Worm (Caenorhabditis elegans) whole organism, L3 larva: ENCODE data around the gene pks-1.

Source experiments
- R02D3.7 ChIP-seq: fragments of 150-350 bp; optimal IDR thresholded peaks from 2 replicates; lab custom pipeline; 2014; ENCODE audit warnings: missing biosample characterization, missing genetic modification characterization
- ZK546.5 ChIP-seq: sonication (generic microtip); optimal IDR thresholded peaks from 2 replicates; lab custom pipeline; 2017; ENCODE audit warnings: missing biosample characterization, missing genetic modification characterization
- aly-2 ChIP-seq: fragments of 150-350 bp; optimal IDR thresholded peaks from 2 replicates; lab custom pipeline; 2014; ENCODE audit warnings: missing biosample characterization, missing genetic modification characterization
- ama-1 ChIP-seq: fragments of 150-350 bp; optimal IDR thresholded peaks from 2 replicates; lab custom pipeline; 2018
- ceh-16 ChIP-seq: sonication (generic microtip); optimal IDR thresholded peaks from 2 replicates; lab custom pipeline; 2017; ENCODE audit warnings: missing biosample characterization, missing genetic modification characterization
- ceh-28 ChIP-seq: fragments of 150-350 bp; optimal IDR thresholded peaks from 2 replicates; lab custom pipeline; 2014; ENCODE audit warnings: missing biosample characterization, missing genetic modification reagents, missing genetic modification characterization
- ceh-82 ChIP-seq: fragments of 150-350 bp; optimal IDR thresholded peaks from 2 replicates; lab custom pipeline; 2014; ENCODE audit warnings: missing biosample characterization, missing genetic modification characterization
- elt-1 ChIP-seq: fragments of 150-350 bp; optimal IDR thresholded peaks from 2 replicates; lab custom pipeline; 2014; ENCODE audit warnings: missing biosample characterization, missing genetic modification characterization
- elt-2 ChIP-seq: sonication (generic microtip); optimal IDR thresholded peaks from 2 replicates; lab custom pipeline; 2016; ENCODE audit warnings: missing genetic modification reagents, mild to moderate bottlenecking, missing genetic modification characterization, missing compliant biosample characterization
- elt-3 ChIP-seq, 3 experiments: fragments of 150-350 bp in 1 of 3; sonication (generic microtip) in 2 of 3; optimal IDR thresholded peaks; 2 replicates in 2 of 3; 4 replicates in 1 of 3; lab custom pipeline; 2014 to 2017; ENCODE audit warnings: missing biosample characterization in 3 of 3, missing genetic modification characterization in 3 of 3
- eor-1 ChIP-seq, 2 experiments: fragments of 150-350 bp; optimal IDR thresholded peaks; 2 replicates each; lab custom pipeline; 2014 to 2018; ENCODE audit warnings: missing biosample characterization in 2 of 2, missing genetic modification characterization in 2 of 2
- fkh-10 ChIP-seq: sonication (generic microtip); optimal IDR thresholded peaks from 2 replicates; lab custom pipeline; 2017; ENCODE audit warnings: missing biosample characterization, missing genetic modification reagents, missing genetic modification characterization
- fkh-2 ChIP-seq: fragments of 150-350 bp; optimal IDR thresholded peaks from 2 replicates; lab custom pipeline; 2014; ENCODE audit warnings: missing biosample characterization, missing genetic modification reagents, missing genetic modification characterization
- fos-1 ChIP-seq: fragments of 150-350 bp; optimal IDR thresholded peaks from 2 replicates; lab custom pipeline; 2014; ENCODE audit warnings: missing biosample characterization, missing genetic modification characterization
- lin-39 ChIP-seq: fragments of 150-350 bp; optimal IDR thresholded peaks from 2 replicates; lab custom pipeline; 2018; ENCODE audit warnings: missing biosample characterization, missing genetic modification reagents, missing genetic modification characterization
- lsy-12 ChIP-seq: sonication (generic microtip); optimal IDR thresholded peaks from 2 replicates; lab custom pipeline; 2016; ENCODE audit warnings: mild to moderate bottlenecking, missing genetic modification characterization, missing compliant biosample characterization
- nfya-1 ChIP-seq: sonication (generic microtip); optimal IDR thresholded peaks from 2 replicates; lab custom pipeline; 2017; ENCODE audit warnings: missing genetic modification characterization, mild to moderate bottlenecking, missing compliant biosample characterization, antibody characterized with exemption, moderate library complexity; ENCODE audit not compliant: insufficient read depth
- nhr-11 ChIP-seq: fragments of 150-350 bp; optimal IDR thresholded peaks from 2 replicates; lab custom pipeline; 2014; ENCODE audit warnings: missing biosample characterization, missing genetic modification characterization
- nhr-23 ChIP-seq: fragments of 150-350 bp; optimal IDR thresholded peaks from 2 replicates; lab custom pipeline; 2014; ENCODE audit warnings: missing biosample characterization, missing genetic modification reagents, missing genetic modification characterization
- nhr-237 ChIP-seq: fragments of 150-350 bp; optimal IDR thresholded peaks from 2 replicates; lab custom pipeline; 2014; ENCODE audit warnings: missing biosample characterization, missing genetic modification characterization
- nhr-25 ChIP-seq: sonication (generic microtip); optimal IDR thresholded peaks from 2 replicates; lab custom pipeline; 2017; ENCODE audit warnings: missing biosample characterization, missing genetic modification characterization
- nhr-28 ChIP-seq: fragments of 150-350 bp; optimal IDR thresholded peaks from 2 replicates; lab custom pipeline; 2014; ENCODE audit warnings: missing biosample characterization, missing genetic modification characterization
- nhr-67 ChIP-seq: fragments of 150-350 bp; optimal IDR thresholded peaks from 2 replicates; lab custom pipeline; 2014; ENCODE audit warnings: missing biosample characterization, missing genetic modification characterization
- nhr-76 ChIP-seq: fragments of 150-350 bp; sonication (generic microtip); optimal IDR thresholded peaks from 5 replicates; lab custom pipeline; 2014; ENCODE audit warnings: missing biosample characterization, missing genetic modification characterization
- pha-4 ChIP-seq: fragments of 150-350 bp; optimal IDR thresholded peaks from 2 replicates; lab custom pipeline; 2014; ENCODE audit warnings: missing biosample characterization, missing genetic modification reagents, missing genetic modification characterization
- sea-2 ChIP-seq: fragments of 150-350 bp; sonication (generic microtip); optimal IDR thresholded peaks from 4 replicates; lab custom pipeline; 2014; ENCODE audit warnings: missing biosample characterization, missing genetic modification reagents, missing genetic modification characterization
- skn-1 ChIP-seq: fragments of 150-350 bp; optimal IDR thresholded peaks from 2 replicates; lab custom pipeline; 2014; ENCODE audit warnings: missing biosample characterization, missing genetic modification characterization
- snpc-4 ChIP-seq: fragments of 150-350 bp; optimal IDR thresholded peaks from 2 replicates; lab custom pipeline; 2014; ENCODE audit warnings: missing biosample characterization, missing genetic modification characterization
- tbx-2 ChIP-seq: sonication (generic microtip); optimal IDR thresholded peaks from 2 replicates; lab custom pipeline; 2016; ENCODE audit warnings: mild to moderate bottlenecking, missing genetic modification characterization, missing compliant biosample characterization
- unc-39 ChIP-seq: sonication (generic microtip); optimal IDR thresholded peaks from 4 replicates; lab custom pipeline; 2017; ENCODE audit warnings: missing biosample characterization, missing genetic modification characterization
- unc-62 ChIP-seq: fragments of 150-350 bp; sonication (generic microtip); optimal IDR thresholded peaks from 4 replicates; lab custom pipeline; 2014; ENCODE audit warnings: missing biosample characterization, missing genetic modification reagents, missing genetic modification characterization
- zag-1 ChIP-seq: fragments of 150-350 bp; optimal IDR thresholded peaks from 2 replicates; lab custom pipeline; 2014; ENCODE audit warnings: missing biosample characterization, missing genetic modification characterization
- ztf-11 ChIP-seq: fragments of 150-350 bp; optimal IDR thresholded peaks from 2 replicates; lab custom pipeline; 2014; ENCODE audit warnings: missing biosample characterization, missing genetic modification characterization
- ztf-4 ChIP-seq: fragments of 150-350 bp; optimal IDR thresholded peaks from 2 replicates; lab custom pipeline; 2014; ENCODE audit warnings: missing biosample characterization, missing genetic modification characterization

The pks-1 gene

DNA sequence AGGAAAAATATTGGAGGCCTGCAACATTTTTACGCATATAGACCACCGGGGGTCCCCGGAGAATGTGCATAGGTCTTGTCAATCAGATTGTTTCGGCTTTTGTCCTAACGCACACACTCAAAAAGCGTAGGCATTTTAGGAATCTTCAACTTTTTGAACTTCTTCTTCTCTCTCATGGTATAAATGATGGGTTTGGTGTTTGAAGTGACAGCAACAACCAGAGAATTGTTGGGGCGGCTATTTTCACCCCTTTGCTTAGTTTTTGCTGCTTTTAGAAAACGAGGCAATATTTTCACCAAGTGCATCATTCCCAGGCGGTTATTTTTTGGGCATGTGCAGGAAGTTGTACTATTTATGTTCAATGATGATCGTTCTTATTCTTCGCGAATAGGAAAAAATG lies 38.1 kb downstream of the pks-1 start:
- TF ChIP-seq ceh-82 (no peak), unc-62 (GFP tag; lab: Kevin White, UChicago) (peak; percentile 18), lin-39 (tag; lab: Kevin White, UChicago) (peak; percentile 32)
- TF ChIP-seq, all 47 proteins: peak for 2

DNA sequence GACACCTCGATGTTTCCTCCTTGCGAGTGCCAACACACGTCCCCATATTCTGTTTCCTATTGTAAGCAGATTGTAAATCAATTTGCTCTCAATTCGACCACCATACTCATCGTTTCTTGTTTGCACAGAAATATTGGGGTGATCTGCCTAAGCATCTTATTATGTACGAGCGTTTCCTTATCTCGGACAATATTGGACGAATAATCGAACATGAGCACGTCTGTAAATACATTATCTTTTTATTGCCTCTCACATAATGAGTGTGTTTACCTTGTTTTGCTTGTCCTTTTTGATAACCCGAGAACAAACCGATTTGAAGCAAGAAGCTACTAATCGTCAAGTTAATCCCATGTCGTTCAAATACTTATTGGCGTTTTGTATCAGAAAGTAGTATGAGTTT lies 41.5 kb downstream of the pks-1 start:
- no peak for TF ChIP-seq ceh-28 (tag; lab: Kevin White, UChicago)
- no peak for TF ChIP-seq aly-2 (tag; lab: Kevin White, UChicago)
- no peak for TF ChIP-seq nfya-1 (tag; lab: Kevin White, UChicago)
- no peak for TF ChIP-seq unc-39 (tag; lab: Kevin White, UChicago)
- TF ChIP-seq skn-1 (tag; lab: Kevin White, UChicago), result no peak
- TF ChIP-seq snpc-4 (tag; lab: Kevin White, UChicago), result no peak
- TF ChIP-seq fkh-2 (tag; lab: Kevin White, UChicago), result no peak
- TF ChIP-seq eor-1 (tag; optimal IDR thresholded peaks at IDR 0.05; lab: Kevin White, UChicago), result no peak
- no peak for TF ChIP-seq fos-1
- TF ChIP-seq R02D3.7 (tag; lab: Kevin White, UChicago), result no peak
- no peak for TF ChIP-seq elt-3 (tag; optimal IDR thresholded peaks at IDR 0.05; lab: Kevin White, UChicago)
- no peak for TF ChIP-seq ceh-82
- no peak for TF ChIP-seq lin-39 (tag; lab: Kevin White, UChicago)
- TF ChIP-seq, all 47 proteins: peak for 0

DNA sequence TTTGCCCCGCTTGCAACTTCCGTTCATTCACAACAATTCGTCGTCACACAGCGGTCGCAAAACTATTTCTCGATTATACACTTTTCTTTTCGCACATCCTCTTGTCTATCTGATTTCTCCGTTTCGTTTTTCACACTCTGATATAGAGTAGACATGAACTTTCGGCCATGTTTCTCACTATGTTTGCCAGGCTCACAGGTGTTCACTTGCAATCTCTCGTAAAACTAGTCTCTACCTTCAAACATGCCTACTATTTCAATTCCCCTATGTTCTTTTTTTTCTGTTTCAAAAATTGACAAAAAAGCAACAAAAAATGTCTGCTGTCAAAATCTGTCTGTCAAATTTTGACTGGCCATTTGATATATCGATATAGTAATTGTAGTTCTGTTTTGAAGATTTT lies 43.6 kb downstream of the pks-1 start:
- TF ChIP-seq nhr-25 (tag; lab: Kevin White, UChicago) (no peak), nhr-76 (no peak), snpc-4 (tag; lab: Kevin White, UChicago) (no peak), lsy-12 (tag; lab: Kevin White, UChicago) (no peak), pha-4 (tag; lab: Kevin White, UChicago) (no peak), nhr-28 (no peak), lin-39 (tag; lab: Kevin White, UChicago) (no peak), elt-1 (tag; lab: Kevin White, UChicago) (no peak), R02D3.7 (tag; lab: Kevin White, UChicago) (no peak), zag-1 (no peak), ceh-28 (tag; lab: Kevin White, UChicago) (no peak), fos-1 (no peak), fkh-10 (GFP tag; lab: Kevin White, UChicago) (no peak), ceh-82 (no peak), ztf-11 (tag; lab: Kevin White, UChicago) (no peak)

DNA sequence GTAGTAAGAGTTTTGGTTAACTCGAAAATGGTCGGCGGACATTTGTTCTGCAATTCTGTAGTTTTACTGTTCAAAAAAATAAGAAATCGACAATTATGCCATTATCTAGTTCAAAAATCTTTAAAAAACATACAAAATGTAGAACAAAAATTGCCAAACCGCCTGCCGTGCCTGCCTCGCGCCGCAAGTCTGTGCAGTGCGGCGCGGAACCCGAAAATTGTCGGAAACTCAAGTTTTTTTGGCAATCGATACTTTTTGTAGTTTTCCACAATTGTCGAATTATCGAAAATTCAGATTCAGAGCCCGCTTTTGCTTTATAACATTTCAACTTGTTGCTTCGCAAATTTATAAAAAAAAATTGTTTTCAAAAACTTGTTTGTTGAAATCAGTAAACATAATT lies 44.4 kb downstream of the pks-1 start:
- no peak for TF ChIP-seq tbx-2
- TF ChIP-seq nhr-237, result no peak
- no peak for TF ChIP-seq nhr-23
- TF ChIP-seq ztf-4 (tag; lab: Kevin White, UChicago), result no peak
- TF ChIP-seq zag-1, result no peak
- no peak for TF ChIP-seq nhr-67 (tag; lab: Kevin White, UChicago)
- TF ChIP-seq sea-2 (GFP tag; lab: Kevin White, UChicago), result no peak
- TF ChIP-seq fkh-10 (GFP tag; lab: Kevin White, UChicago), result no peak
- TF ChIP-seq ama-1 (lab: Kevin White, UChicago), result no peak

DNA sequence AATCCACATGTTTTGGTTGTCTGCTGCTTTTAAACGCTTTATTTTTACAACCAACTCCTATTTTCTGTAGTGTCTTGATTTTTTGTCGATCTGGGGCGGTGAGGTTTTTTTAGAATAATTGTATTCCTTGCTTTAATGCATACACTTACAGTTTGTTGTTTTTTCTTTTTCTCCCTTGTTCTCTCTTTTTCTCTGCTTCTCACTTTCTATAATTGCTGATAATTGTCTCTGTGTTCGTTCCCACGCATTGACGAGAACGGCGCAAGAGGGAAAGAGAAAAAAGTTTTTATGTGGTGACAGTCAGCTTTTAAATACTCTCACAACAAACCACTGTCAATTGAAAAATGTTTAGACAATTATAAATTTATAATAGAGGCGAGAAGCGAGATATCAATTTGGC lies 45.1 kb downstream of the pks-1 start:
- TF ChIP-seq ceh-16 (tag; lab: Kevin White, UChicago), result no peak
- TF ChIP-seq elt-2, result peak; percentile 31
- TF ChIP-seq ZK546.5, result no peak

DNA sequence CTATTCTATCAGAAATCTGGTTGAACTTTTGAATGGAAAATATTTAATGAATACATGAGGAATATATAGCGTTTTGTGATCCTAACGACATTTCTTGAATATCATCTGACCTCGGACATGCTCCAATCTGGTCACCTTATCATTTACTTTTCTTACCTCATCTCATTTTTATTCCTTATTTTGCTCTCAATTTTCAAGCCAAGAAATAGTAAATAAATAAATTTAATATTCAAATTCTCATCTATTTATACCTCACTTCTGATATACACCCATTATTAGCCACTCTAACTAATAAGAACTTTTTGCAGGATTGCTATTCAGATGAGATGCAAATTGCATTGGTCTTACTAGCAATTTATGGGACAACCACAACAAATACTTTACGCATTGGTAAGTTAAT lies 47.3 kb downstream of the pks-1 start, which contains the start of gene ddr-1:
Gene ddr-1 (plus strand): TSS at position 301 of the 400 bp plus-strand sequence.
- no peak for TF ChIP-seq unc-39 (tag; lab: Kevin White, UChicago)
- no peak for TF ChIP-seq nhr-28
- TF ChIP-seq skn-1 (tag; lab: Kevin White, UChicago), result no peak
- TF ChIP-seq nhr-11 (tag; lab: Kevin White, UChicago), result no peak
- TF ChIP-seq unc-62 (GFP tag; lab: Kevin White, UChicago), result no peak
- no peak for TF ChIP-seq nhr-237
- TF ChIP-seq lin-39 (tag; lab: Kevin White, UChicago), result no peak
- no peak for TF ChIP-seq elt-3 (tag; optimal IDR thresholded peaks at IDR 0.05; lab: Kevin White, UChicago)
